Fruit fly (Drosophila melanogaster) whole organism, embryonic: ENCODE measurements around the gene CCT3.

Experiments
- ATbp ChIP-seq: fragments of 200-800 bp; sonication (Bioruptor generic); optimal IDR thresholded peaks from 2 replicates; lab custom pipeline; 2017; ENCODE audit warnings: missing biosample characterization, mild to moderate bottlenecking, missing genetic modification characterization, missing genetic modification reagents
- CG12071 ChIP-seq: fragments of 200-800 bp; sonication (Bioruptor generic); optimal IDR thresholded peaks from 3 replicates; lab custom pipeline; 2018; ENCODE audit warnings: missing biosample characterization, mild to moderate bottlenecking, missing genetic modification characterization
- CG12299 ChIP-seq: fragments of 200-800 bp; sonication (Bioruptor generic); optimal IDR thresholded peaks from 2 replicates; lab custom pipeline; 2018; ENCODE audit warnings: missing biosample characterization, mild to moderate bottlenecking, missing genetic modification characterization
- CG1233 ChIP-seq: fragments of 200-800 bp; sonication (Bioruptor generic); optimal IDR thresholded peaks from 4 replicates; lab custom pipeline; 2018; ENCODE audit warnings: missing biosample characterization, mild to moderate bottlenecking, missing genetic modification characterization
- CG12391 ChIP-seq: fragments of 200-800 bp; sonication (Bioruptor generic); optimal IDR thresholded peaks from 3 replicates; lab custom pipeline; 2018; ENCODE audit warnings: missing biosample characterization, mild to moderate bottlenecking, missing genetic modification characterization, moderate library complexity
- CG15073 ChIP-seq: fragments of 200-800 bp; sonication (Bioruptor generic); optimal IDR thresholded peaks from 2 replicates; lab custom pipeline; 2016; ENCODE audit warnings: missing biosample characterization, missing genetic modification characterization
- CG15601 ChIP-seq: fragments of 200-800 bp; sonication (Bioruptor generic); optimal IDR thresholded peaks from 3 replicates; lab custom pipeline; 2019; ENCODE audit warnings: missing biosample characterization, mild to moderate bottlenecking, missing genetic modification characterization, moderate library complexity
- CG16813 ChIP-seq: fragments of 200-800 bp; sonication (Bioruptor generic); IDR thresholded peaks from 3 replicates; pipeline ENCODE4 v1.3.6; 2022; ENCODE audit warnings: missing biosample characterization, missing genetic modification characterization; ENCODE audit not compliant: partially characterized antibody
- CG17568 ChIP-seq: fragments of 200-800 bp; sonication (Bioruptor generic); optimal IDR thresholded peaks from 2 replicates; lab custom pipeline; 2018; ENCODE audit warnings: missing biosample characterization, mild to moderate bottlenecking, missing genetic modification characterization, moderate library complexity
- CG18476 ChIP-seq: fragments of 200-800 bp; sonication (Bioruptor generic); optimal IDR thresholded peaks from 2 replicates; lab custom pipeline; 2016; ENCODE audit warnings: missing biosample characterization, mild to moderate bottlenecking, missing genetic modification characterization
- CG2678 ChIP-seq: fragments of 200-800 bp; sonication (Bioruptor generic); optimal IDR thresholded peaks from 3 replicates; lab custom pipeline; 2019; ENCODE audit warnings: missing biosample characterization, mild to moderate bottlenecking, missing genetic modification characterization, moderate library complexity
- CG32772 ChIP-seq: fragments of 200-800 bp; sonication (Bioruptor generic); IDR thresholded peaks from 2 replicates; pipeline ENCODE4 v1.3.6; 2022; ENCODE audit warnings: missing biosample characterization, missing genetic modification characterization
- CG33213 ChIP-seq: fragments of 200-800 bp; sonication (Bioruptor generic); optimal IDR thresholded peaks from 3 replicates; lab custom pipeline; 2016; ENCODE audit warnings: missing biosample characterization, missing genetic modification characterization
- CG33557 ChIP-seq: fragments of 200-800 bp; sonication (Bioruptor generic); optimal IDR thresholded peaks from 2 replicates; lab custom pipeline; 2019; ENCODE audit warnings: missing biosample characterization, mild to moderate bottlenecking, missing genetic modification characterization, moderate library complexity
- D ChIP-seq, 2 experiments: fragments of 200-800 bp in 1 of 2; fragments of >200 bp in 1 of 2; sonication (Bioruptor generic) in 1 of 2; optimal IDR thresholded peaks; 2 replicates in 1 of 2; 3 replicates in 1 of 2; lab custom pipeline; 2017; ENCODE audit warnings: mild to moderate bottlenecking in 1 of 2, missing biosample characterization in 1 of 2, missing genetic modification characterization in 1 of 2, missing genetic modification reagents in 1 of 2
- Eip74EF ChIP-seq, 2 experiments: fragments of 200-800 bp in 1 of 2; fragments of >200 bp in 1 of 2; sonication (Bioruptor generic) in 1 of 2; optimal IDR thresholded peaks; 2 replicates each; lab custom pipeline; 2017 to 2019; ENCODE audit warnings: missing biosample characterization in 2 of 2, missing genetic modification characterization in 2 of 2, mild to moderate bottlenecking in 1 of 2, moderate library complexity in 1 of 2
- HLH3B ChIP-seq: fragments of 200-800 bp; sonication (Bioruptor generic); IDR thresholded peaks from 2 replicates; pipeline ENCODE4 v1.3.6; 2022; ENCODE audit warnings: missing biosample characterization, missing genetic modification characterization
- HmgZ ChIP-seq: fragments of 200-800 bp; sonication (Bioruptor generic); optimal IDR thresholded peaks from 2 replicates; lab custom pipeline; 2018; ENCODE audit warnings: missing biosample characterization, mild to moderate bottlenecking, missing genetic modification characterization
- Hr3 ChIP-seq: fragments of 200-800 bp; sonication (Bioruptor generic); optimal IDR thresholded peaks from 3 replicates; lab custom pipeline; 2016; ENCODE audit warnings: missing biosample characterization, missing genetic modification characterization
- Hr51 ChIP-seq, 2 experiments: fragments of 200-800 bp; sonication (Bioruptor generic); optimal IDR thresholded peaks; 2 replicates in 1 of 2; 3 replicates in 1 of 2; lab custom pipeline; 2016 to 2018; ENCODE audit warnings: missing biosample characterization in 2 of 2, missing genetic modification characterization in 2 of 2, mild to moderate bottlenecking in 1 of 2, moderate library complexity in 1 of 2
- Lpt ChIP-seq: fragments of >200 bp; optimal IDR thresholded peaks from 2 replicates; lab custom pipeline; 2018; ENCODE audit warnings: missing biosample characterization, missing genetic modification characterization
- NC2β ChIP-seq: fragments of 200-800 bp; sonication (Bioruptor generic); optimal IDR thresholded peaks from 2 replicates; lab custom pipeline; 2016; ENCODE audit warnings: missing biosample characterization, missing genetic modification characterization
- NfI ChIP-seq: fragments of 200-800 bp; sonication (Bioruptor generic); optimal IDR thresholded peaks from 3 replicates; lab custom pipeline; 2018; ENCODE audit warnings: missing biosample characterization, mild to moderate bottlenecking, missing genetic modification characterization, moderate library complexity
- Ptx1 ChIP-seq: fragments of 200-800 bp; sonication (Bioruptor generic); IDR thresholded peaks from 2 replicates; pipeline ENCODE4 v1.3.6; 2022; ENCODE audit warnings: missing biosample characterization, missing genetic modification characterization
- Sox100B ChIP-seq: fragments of 200-800 bp; sonication (Bioruptor generic); optimal IDR thresholded peaks from 3 replicates; lab custom pipeline; 2018; ENCODE audit warnings: missing biosample characterization, mild to moderate bottlenecking, missing genetic modification characterization
- Stat92E ChIP-seq, 3 experiments: fragments of >200 bp in 2 of 3; fragments of 200-800 bp in 1 of 3; sonication (Bioruptor generic) in 1 of 3; optimal IDR thresholded peaks; 2 replicates each; lab custom pipeline; 2017 to 2019; ENCODE audit warnings: missing biosample characterization in 3 of 3, missing genetic modification characterization in 3 of 3, mild to moderate bottlenecking in 1 of 3, moderate library complexity in 1 of 3
- Trl ChIP-seq, 3 experiments: fragments of >200 bp in 2 of 3; fragments of 200-800 bp in 1 of 3; sonication (Bioruptor generic) in 1 of 3; optimal IDR thresholded peaks; 2 replicates in 1 of 3; 3 replicates in 2 of 3; lab custom pipeline; 2016 to 2017; ENCODE audit warnings: missing biosample characterization in 1 of 3, missing genetic modification characterization in 1 of 3
- Xrp1 ChIP-seq: fragments of 200-800 bp; sonication (Bioruptor generic); IDR thresholded peaks from 2 replicates; pipeline ENCODE4 v1.3.6; 2022; ENCODE audit warnings: missing biosample characterization, missing genetic modification characterization
- YL-1 ChIP-seq: fragments of 200-800 bp; sonication (Bioruptor generic); optimal IDR thresholded peaks from 3 replicates; lab custom pipeline; 2017; ENCODE audit warnings: missing biosample characterization, mild to moderate bottlenecking, missing genetic modification characterization
- abd-A ChIP-seq: fragments of 200-800 bp; sonication (Bioruptor generic); optimal IDR thresholded peaks from 3 replicates; lab custom pipeline; 2019; ENCODE audit warnings: missing biosample characterization, mild to moderate bottlenecking, missing genetic modification characterization, moderate library complexity
- az2 ChIP-seq: fragments of 200-800 bp; sonication (Bioruptor generic); optimal IDR thresholded peaks from 3 replicates; lab custom pipeline; 2016; ENCODE audit warnings: missing biosample characterization, missing genetic modification characterization
- btn ChIP-seq: fragments of 200-800 bp; sonication (Bioruptor generic); optimal IDR thresholded peaks from 2 replicates; lab custom pipeline; 2016; ENCODE audit warnings: missing biosample characterization, missing genetic modification characterization
- ewg ChIP-seq: fragments of 200-800 bp; sonication (Bioruptor generic); optimal IDR thresholded peaks from 3 replicates; lab custom pipeline; 2017; ENCODE audit warnings: mild to moderate bottlenecking, missing biosample characterization, missing genetic modification reagents, missing genetic modification characterization
- fd3F ChIP-seq: fragments of 200-800 bp; sonication (Bioruptor generic); optimal IDR thresholded peaks from 2 replicates; lab custom pipeline; 2018; ENCODE audit warnings: missing biosample characterization, mild to moderate bottlenecking, missing genetic modification characterization, moderate library complexity
- kni ChIP-seq: fragments of 200-800 bp; sonication (Bioruptor generic); optimal IDR thresholded peaks from 3 replicates; lab custom pipeline; 2017; ENCODE audit warnings: mild to moderate bottlenecking, missing biosample characterization, missing genetic modification reagents, missing genetic modification characterization
- mirr ChIP-seq: fragments of 200-800 bp; sonication (Bioruptor generic); optimal IDR thresholded peaks from 3 replicates; lab custom pipeline; 2018; ENCODE audit warnings: missing biosample characterization, mild to moderate bottlenecking, missing genetic modification characterization
- nerfin-1 ChIP-seq: fragments of 200-800 bp; sonication (Bioruptor generic); optimal IDR thresholded peaks from 3 replicates; lab custom pipeline; 2019; ENCODE audit warnings: missing biosample characterization, mild to moderate bottlenecking, missing genetic modification characterization, moderate library complexity
- pfk ChIP-seq: fragments of 200-800 bp; sonication (Bioruptor generic); optimal IDR thresholded peaks from 2 replicates; lab custom pipeline; 2018; ENCODE audit warnings: missing biosample characterization, mild to moderate bottlenecking, missing genetic modification characterization, moderate library complexity
- pho ChIP-seq: fragments of 200-800 bp; sonication (Bioruptor generic); optimal IDR thresholded peaks from 2 replicates; lab custom pipeline; 2016; ENCODE audit warnings: missing biosample characterization, missing genetic modification characterization
- prd ChIP-seq, 3 experiments: fragments of >200 bp in 2 of 3; fragments of 200-800 bp in 1 of 3; sonication (Bioruptor generic) in 1 of 3; optimal IDR thresholded peaks in 2 of 3; IDR thresholded peaks in 1 of 3; 2 replicates in 2 of 3; 3 replicates in 1 of 3; pipeline versions ENCODE4 v1.3.6 to Lab custom; 2017 to 2022; ENCODE audit warnings: missing biosample characterization in 1 of 3, missing genetic modification characterization in 1 of 3
- schlank ChIP-seq: fragments of 200-800 bp; sonication (Bioruptor generic); optimal IDR thresholded peaks from 2 replicates; lab custom pipeline; 2018; ENCODE audit warnings: missing biosample characterization, mild to moderate bottlenecking, missing genetic modification characterization
- sens-2 ChIP-seq: fragments of 200-800 bp; sonication (Bioruptor generic); IDR thresholded peaks from 2 replicates; pipeline ENCODE4 v1.3.6; 2022; ENCODE audit warnings: missing biosample characterization, missing genetic modification characterization
- shn ChIP-seq: fragments of 200-800 bp; sonication (Bioruptor generic); optimal IDR thresholded peaks from 3 replicates; lab custom pipeline; 2016; ENCODE audit warnings: missing biosample characterization, missing genetic modification characterization
- sisA ChIP-seq: fragments of 200-800 bp; sonication (Bioruptor generic); IDR thresholded peaks from 2 replicates; pipeline ENCODE4 v1.3.6; 2022; ENCODE audit warnings: missing biosample characterization, missing genetic modification characterization
- sqz ChIP-seq: fragments of 200-800 bp; sonication (Bioruptor generic); optimal IDR thresholded peaks from 3 replicates; lab custom pipeline; 2018; ENCODE audit warnings: missing biosample characterization, mild to moderate bottlenecking, missing genetic modification characterization
- stwl ChIP-seq: fragments of 200-800 bp; sonication (Bioruptor generic); optimal IDR thresholded peaks from 3 replicates; lab custom pipeline; 2018; ENCODE audit warnings: missing biosample characterization, mild to moderate bottlenecking, missing genetic modification characterization, moderate library complexity
- sug ChIP-seq: fragments of 200-800 bp; optimal IDR thresholded peaks from 2 replicates; lab custom pipeline; 2019; ENCODE audit warnings: missing biosample characterization, mild to moderate bottlenecking, missing genetic modification characterization, moderate library complexity

Gene CCT3

DNA sequence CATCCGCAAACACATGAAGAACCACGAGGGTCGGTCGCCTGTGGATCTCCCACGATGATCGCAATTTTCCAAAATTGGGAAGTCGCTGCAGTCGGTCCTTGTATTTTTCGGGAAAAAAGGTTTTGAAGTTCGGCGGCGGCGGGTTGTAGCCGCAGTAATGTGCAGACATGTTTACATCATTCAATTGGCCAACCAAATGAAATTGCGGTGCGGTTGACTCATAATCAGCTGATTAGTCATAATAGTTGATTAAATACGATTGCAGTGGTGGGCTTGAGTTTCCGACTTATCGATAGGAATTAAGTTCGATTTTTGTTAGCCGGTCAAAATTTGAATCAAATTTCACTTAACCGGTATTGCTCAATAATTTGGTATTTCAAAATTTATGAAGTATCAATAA is 4.7 kb downstream of the CCT3 start, which contains the start of gene CG14907 (continued):
- TF ChIP-seq CG16813 (peak; percentile 53), prd (optimal IDR thresholded peaks at IDR 0.05; lab: Kevin White, UChicago) (no peak), prd (GFP tag; IDR thresholded peaks at IDR 0.05; lab: Robert Waterston, UW) (no peak), pho (GFP tag; lab: Kevin White, UChicago) (no peak), sens-2 (GFP tag; lab: Robert Waterston, UW) (no peak), CG15073 (GFP tag; lab: Kevin White, UChicago) (no peak), CG33213 (GFP tag; lab: Kevin White, UChicago) (no peak), CG32772 (GFP tag; lab: Robert Waterston, UW) (no peak), CG12071 (GFP tag; lab: Kevin White, UChicago) (no peak), sisA (GFP tag; lab: Robert Waterston, UW) (no peak), ewg (GFP tag; lab: Kevin White, UChicago) (no peak), btn (GFP tag; lab: Kevin White, UChicago) (no peak), ATbp (no peak), shn (GFP tag; lab: Kevin White, UChicago) (no peak), stwl (peak; percentile 53), az2 (GFP tag; lab: Kevin White, UChicago) (no peak), sqz (no peak)

DNA sequence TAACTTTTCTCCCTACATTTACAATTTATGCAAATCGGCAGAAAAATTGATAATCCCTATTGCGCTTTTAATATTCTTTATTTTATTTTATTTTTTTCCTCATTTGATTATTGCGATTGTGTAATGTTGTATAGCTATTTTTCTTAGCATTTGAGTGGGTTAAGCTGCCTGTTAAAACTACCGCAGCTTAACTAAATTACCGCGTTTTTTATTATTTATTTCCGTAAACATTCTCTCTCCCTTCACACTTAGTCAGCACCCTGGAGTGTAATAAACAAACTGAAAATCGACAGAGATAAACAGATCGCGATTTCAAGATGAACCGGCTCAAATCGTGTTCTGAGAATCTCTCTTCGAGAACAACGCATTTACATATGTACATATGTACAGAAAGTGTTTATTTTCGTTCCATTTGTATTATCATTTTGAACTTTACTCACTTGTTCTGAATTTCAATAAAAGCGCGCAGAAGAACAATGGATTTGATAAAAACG is 7.6 kb downstream of the CCT3 start:
- peak; percentile 32 for TF ChIP-seq sug (tag; lab: Kevin White, UChicago)
- TF ChIP-seq Xrp1 (GFP tag; lab: Robert Waterston, UW) = peak; percentile 25; the same call in 1 of the 2 replicates
- TF ChIP-seq CG33557 = peak; percentile 49
- peak in 1 of 2 experiments; percentile 75 for TF ChIP-seq Eip74EF (GFP tag; optimal IDR thresholded peaks at IDR 0.05; lab: Kevin White, UChicago)
- peak; percentile 4 for TF ChIP-seq ATbp
- peak; percentile 9 for TF ChIP-seq NfI (GFP tag; lab: Kevin White, UChicago)
- peak; percentile 12 for TF ChIP-seq nerfin-1
- peak; percentile 21 for TF ChIP-seq HmgZ (tag; lab: Kevin White, UChicago)
- peak; percentile 63 for TF ChIP-seq kni (GFP tag; lab: Kevin White, UChicago)
- no peak for TF ChIP-seq Ptx1 (GFP tag; lab: Robert Waterston, UW)
- TF ChIP-seq Stat92E (GFP tag; optimal IDR thresholded peaks at IDR 0.05; lab: Kevin White, UChicago) = peak in 1 of 3 experiments; percentile 66
- peak; percentile 3 for TF ChIP-seq schlank (tag; lab: Kevin White, UChicago)
- TF ChIP-seq CG17568 (GFP tag; lab: Kevin White, UChicago) = no peak
- peak; percentile 27 for TF ChIP-seq CG1233
- TF ChIP-seq Sox100B = peak; percentile 16
- TF ChIP-seq pfk (GFP tag; lab: Kevin White, UChicago) = peak; percentile 20
- no peak for TF ChIP-seq Hr51 (GFP tag; optimal IDR thresholded peaks at IDR 0.05; lab: Kevin White, UChicago)
- TF ChIP-seq Hr3 (GFP tag; lab: Kevin White, UChicago) = no peak
- TF ChIP-seq abd-A (tag; lab: Kevin White, UChicago) = no peak
- TF ChIP-seq Lpt (GFP tag; lab: Kevin White, UChicago) = no peak
- TF ChIP-seq Trl (optimal IDR thresholded peaks at IDR 0.05; lab: Kevin White, UChicago) = peak in 1 of 2 experiments; percentile 3
- no peak for TF ChIP-seq Trl (GFP tag; optimal IDR thresholded peaks at IDR 0.05; lab: Kevin White, UChicago)
- peak; percentile 40 for TF ChIP-seq CG12299
- no peak for TF ChIP-seq HLH3B (GFP tag; lab: Robert Waterston, UW)
- TF ChIP-seq fd3F (GFP tag; lab: Kevin White, UChicago) = peak; percentile 17
- TF ChIP-seq CG15601 (tag; lab: Kevin White, UChicago) = peak; percentile 15
- TF ChIP-seq CG2678 (tag; lab: Kevin White, UChicago) = peak; percentile 40
- peak; percentile 21 for TF ChIP-seq YL-1
- TF ChIP-seq D (optimal IDR thresholded peaks at IDR 0.05; lab: Kevin White, UChicago) = no peak
- no peak for TF ChIP-seq D (GFP tag; optimal IDR thresholded peaks at IDR 0.05; lab: Kevin White, UChicago)
- no peak for TF ChIP-seq CG18476 (GFP tag; lab: Kevin White, UChicago)
- no peak for TF ChIP-seq NC2β
- peak; percentile 47 for TF ChIP-seq mirr
- no peak for TF ChIP-seq CG12391 (tag; lab: Kevin White, UChicago)
